Fruit fly (Drosophila melanogaster): ENCODE data around the gene rdgB.

rdgB gene

DNA sequence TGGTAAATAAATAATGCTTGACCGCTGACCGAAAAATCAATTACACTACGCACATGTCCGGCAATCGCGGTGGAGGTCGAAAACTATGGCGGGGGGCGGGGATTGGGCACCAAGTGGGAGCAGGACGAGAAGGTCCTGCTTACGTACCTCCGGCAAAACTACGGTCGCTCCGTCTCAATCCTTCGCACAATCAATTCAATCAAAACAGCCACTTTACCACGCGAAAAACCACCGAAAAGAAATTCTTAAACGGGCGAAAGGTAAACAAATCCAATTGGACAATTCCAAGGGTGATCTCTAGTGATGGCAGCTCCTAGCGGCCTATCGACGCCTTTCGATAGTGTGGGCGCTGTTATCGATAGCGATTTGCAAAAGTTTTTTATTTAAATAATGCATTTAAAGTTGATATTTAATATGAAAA lies 44.6 kb upstream of the rdgB start, which contains the start of gene Nadsyn (continued):
- TF ChIP-seq Med (GFP tag) (peak; percentile 81), CG15514 (GFP tag; optimal IDR thresholded peaks at IDR 0.05) (peak; percentile 39), Scr (GFP tag; IDR thresholded peaks at IDR 0.05; ENCODE audit: partially characterized antibody) (peak; percentile 86), CG7963 (GFP tag; IDR thresholded peaks at IDR 0.05; ENCODE audit: partially characterized antibody) (peak; percentile 82; the same call in 2 of the 3 replicates), Nf-YC (tag; optimal IDR thresholded peaks at IDR 0.05) (peak; percentile 80), CG4617 (GFP tag; optimal IDR thresholded peaks at IDR 0.05; ENCODE audit: borderline replicate concordance) (peak; percentile 14), nerfin-1 (tag; optimal IDR thresholded peaks at IDR 0.05) (peak; percentile 20), trem (tag; optimal IDR thresholded peaks at IDR 0.05) (peak; percentile 51), Dll (GFP tag; IDR thresholded peaks at IDR 0.05; ENCODE audit: partially characterized antibody) (peak; percentile 82), ac (GFP tag; optimal IDR thresholded peaks at IDR 0.05) (no peak), chinmo (GFP tag; IDR thresholded peaks at IDR 0.05; ENCODE audit: partially characterized antibody) (0 out of 4 replicates have a peak, but pooled peaks have one; percentile 61), Dp (GFP tag; optimal IDR thresholded peaks at IDR 0.05) (peak; percentile 55), CG10267 (tag; optimal IDR thresholded peaks at IDR 0.05) (peak; percentile 13), CG9817 (tag; optimal IDR thresholded peaks at IDR 0.05) (no peak), CG14860 (GFP tag; IDR thresholded peaks at IDR 0.05; ENCODE audit: partially characterized antibody) (peak; percentile 69), CG10431 (GFP tag; optimal IDR thresholded peaks at IDR 0.05) (no peak), row (GFP tag; IDR thresholded peaks at IDR 0.05) (peak; percentile 65), Dref (GFP tag; IDR thresholded peaks at IDR 0.05) (peak; percentile 85), CG43689 (GFP tag; IDR thresholded peaks at IDR 0.05) (no peak), CG34224 (GFP tag; IDR thresholded peaks at IDR 0.05; ENCODE audit: partially characterized antibody) (peak; percentile 77), repo (GFP tag; optimal IDR thresholded peaks at IDR 0.05) (no peak), esg (GFP tag; conservative IDR thresholded peaks at IDR 0.05) (no peak), amos (GFP tag; IDR thresholded peaks at IDR 0.05; ENCODE audit: partially characterized antibody) (peak; percentile 89), sens (GFP tag) (peak; percentile 75), MESR4 (GFP tag; optimal IDR thresholded peaks at IDR 0.05) (peak; percentile 53), Blimp-1 (GFP tag; optimal IDR thresholded peaks at IDR 0.05) (no peak), sna (GFP tag; IDR thresholded peaks at IDR 0.05; ENCODE audit: partially characterized antibody) (peak; percentile 68; the same call in 1 of the 2 replicates), CG9932 (GFP tag; IDR thresholded peaks at IDR 0.05) (0 out of 2 replicates have a peak, but pooled peaks have one; percentile 17), inv (GFP tag; IDR thresholded peaks at IDR 0.05; ENCODE audit: partially characterized antibody) (peak; percentile 70), CG6791 (GFP tag; IDR thresholded peaks at IDR 0.05; ENCODE audit: partially characterized antibody) (peak; percentile 80), CG34422 (GFP tag; IDR thresholded peaks at IDR 0.05) (0 out of 3 replicates have a peak, but pooled peaks have one; percentile 31), unc-4 (GFP tag; IDR thresholded peaks at IDR 0.05; ENCODE audit: partially characterized antibody) (peak; percentile 81), stwl (tag; optimal IDR thresholded peaks at IDR 0.05) (peak; percentile 45), pzg (GFP tag; optimal IDR thresholded peaks at IDR 0.05) (peak; percentile 49), HLH4C (GFP tag; IDR thresholded peaks at IDR 0.05; ENCODE audit: partially characterized antibody) (peak; percentile 81), onecut (GFP tag; IDR thresholded peaks at IDR 0.05) (peak; percentile 70), CG14014 (GFP tag; IDR thresholded peaks at IDR 0.05) (no peak), ato (GFP tag; IDR thresholded peaks at IDR 0.05; ENCODE audit: partially characterized antibody) (peak; percentile 52), tna (GFP tag; IDR thresholded peaks at IDR 0.05; ENCODE audit: partially characterized antibody) (peak; percentile 78), BEAF-32 (GFP tag; optimal IDR thresholded peaks at IDR 0.05) (peak; percentile 82), bbx (GFP tag; IDR thresholded peaks at IDR 0.05; ENCODE audit: partially characterized antibody) (peak; percentile 81), slou (GFP tag; optimal IDR thresholded peaks at IDR 0.05) (no peak), CG16813 (GFP tag; IDR thresholded peaks at IDR 0.05; ENCODE audit: partially characterized antibody) (peak; percentile 80), CG12659 (GFP tag; optimal IDR thresholded peaks at IDR 0.05) (peak; percentile 49), crol (GFP tag; IDR thresholded peaks at IDR 0.05) (peak; percentile 77), Max (GFP tag; optimal IDR thresholded peaks at IDR 0.05) (no peak), CG13287 (GFP tag; IDR thresholded peaks at IDR 0.05; ENCODE audit: partially characterized antibody) (peak; percentile 85)
